Worm (Caenorhabditis elegans) whole organism, early embryonic: ENCODE data around the gene F09G8.7.

ENCODE experiments used
- ama-1 ChIP-seq: fragments of 150-350 bp; optimal IDR thresholded peaks from 2 replicates; lab custom pipeline; 2014
- ceh-13 ChIP-seq: fragments of 200-800 bp; sonication (Bioruptor generic); optimal IDR thresholded peaks from 2 replicates; lab custom pipeline; 2018; ENCODE audit warnings: mild to moderate bottlenecking, missing genetic modification characterization, missing compliant biosample characterization
- ceh-36 ChIP-seq: sonication (generic microtip); optimal IDR thresholded peaks from 2 replicates; lab custom pipeline; 2016; ENCODE audit warnings: missing genetic modification characterization, inconsistent platforms, missing compliant biosample characterization
- pes-1 ChIP-seq: fragments of 200-800 bp; sonication (Bioruptor generic); IDR thresholded peaks from 2 replicates; pipeline ENCODE4 v1.3.6; 2022; ENCODE audit warnings: missing genetic modification reagents, missing genetic modification characterization, missing compliant biosample characterization
- sea-1 ChIP-seq: fragments of 200-800 bp; sonication (Bioruptor generic); conservative IDR thresholded peaks from 2 replicates; pipeline ENCODE4 v1.3.6; 2022; ENCODE audit warnings: missing genetic modification characterization, missing compliant biosample characterization
- tbx-37 ChIP-seq: fragments of 200-800 bp; sonication (Bioruptor generic); conservative IDR thresholded peaks from 2 replicates; pipeline ENCODE4 v1.3.6; 2022; ENCODE audit warnings: missing genetic modification reagents, missing genetic modification characterization, missing compliant biosample characterization

- no peak for TF ChIP-seq pes-1
- no peak for TF ChIP-seq sea-1 (GFP tag; lab: Robert Waterston, UW)
- TF ChIP-seq ceh-13 (GFP tag; lab: Kevin White, UChicago) = no peak
- no peak for TF ChIP-seq ceh-36 (tag; lab: Kevin White, UChicago)
- TF ChIP-seq ama-1 = no peak
- no peak for TF ChIP-seq tbx-37 (GFP tag; lab: Robert Waterston, UW)
These were observed 23.3 kb upstream of the F09G8.7 start for ce11 chrIII:8291268-8292032.
